Fruit fly (Drosophila melanogaster) whole organism, embryonic: ENCODE data around the gene CG7653.

Experiments
- Adf1 ChIP-seq: fragments of 200-800 bp; sonication (Bioruptor generic); IDR thresholded peaks from 2 replicates; pipeline ENCODE4 v1.3.6; 2022; ENCODE audit warnings: missing biosample characterization, missing genetic modification characterization
- Aef1 ChIP-seq: fragments of 200-800 bp; sonication (Bioruptor generic); IDR thresholded peaks from 3 replicates; pipeline ENCODE4 v1.3.6; 2022; ENCODE audit warnings: missing biosample characterization, missing genetic modification characterization
- Asciz ChIP-seq: fragments of 200-800 bp; sonication (Bioruptor generic); optimal IDR thresholded peaks from 2 replicates; lab custom pipeline; 2017; ENCODE audit warnings: missing biosample characterization, mild to moderate bottlenecking, missing genetic modification characterization, missing genetic modification reagents
- CG1024 ChIP-seq: fragments of 200-800 bp; sonication (Bioruptor generic); IDR thresholded peaks from 2 replicates; pipeline ENCODE4 v1.3.6; 2022; ENCODE audit warnings: missing biosample characterization, missing genetic modification characterization
- CG10979 ChIP-seq: fragments of 200-800 bp; sonication (Bioruptor generic); optimal IDR thresholded peaks from 2 replicates; lab custom pipeline; 2018; ENCODE audit warnings: missing biosample characterization, mild to moderate bottlenecking, missing genetic modification characterization, moderate library complexity
- CG12104 ChIP-seq: fragments of 200-800 bp; sonication (Bioruptor generic); optimal IDR thresholded peaks from 3 replicates; lab custom pipeline; 2016; ENCODE audit warnings: missing biosample characterization, missing genetic modification characterization
- CG12299 ChIP-seq: fragments of 200-800 bp; sonication (Bioruptor generic); optimal IDR thresholded peaks from 2 replicates; lab custom pipeline; 2018; ENCODE audit warnings: missing biosample characterization, mild to moderate bottlenecking, missing genetic modification characterization
- CG13123 ChIP-seq: fragments of 200-800 bp; sonication (Bioruptor generic); optimal IDR thresholded peaks from 2 replicates; lab custom pipeline; 2016; ENCODE audit warnings: missing biosample characterization, missing genetic modification characterization
- CG15601 ChIP-seq: fragments of 200-800 bp; sonication (Bioruptor generic); optimal IDR thresholded peaks from 3 replicates; lab custom pipeline; 2019; ENCODE audit warnings: missing biosample characterization, mild to moderate bottlenecking, missing genetic modification characterization, moderate library complexity
- CG1603 ChIP-seq: fragments of 200-800 bp; sonication (Bioruptor generic); optimal IDR thresholded peaks from 2 replicates; lab custom pipeline; 2019; ENCODE audit warnings: missing biosample characterization, mild to moderate bottlenecking, missing genetic modification characterization, moderate library complexity
- CG17385 ChIP-seq: fragments of 200-800 bp; sonication (Bioruptor generic); optimal IDR thresholded peaks from 3 replicates; lab custom pipeline; 2018; ENCODE audit warnings: missing biosample characterization, mild to moderate bottlenecking, missing genetic modification characterization
- CG1832 ChIP-seq: fragments of 200-800 bp; sonication (Bioruptor generic); optimal IDR thresholded peaks from 2 replicates; lab custom pipeline; 2017; ENCODE audit warnings: missing biosample characterization, mild to moderate bottlenecking, missing genetic modification characterization, inconsistent platforms
- CG30020 ChIP-seq: fragments of 200-800 bp; optimal IDR thresholded peaks from 2 replicates; lab custom pipeline; 2019; ENCODE audit warnings: missing biosample characterization, mild to moderate bottlenecking, missing genetic modification characterization, moderate library complexity
- CG34422 ChIP-seq: fragments of 200-800 bp; sonication (Bioruptor generic); IDR thresholded peaks from 3 replicates; pipeline ENCODE4 v1.3.6; 2022; ENCODE audit warnings: missing biosample characterization, missing genetic modification characterization
- CG6175 ChIP-seq: fragments of 200-800 bp; sonication (Bioruptor generic); IDR thresholded peaks from 3 replicates; pipeline ENCODE4 v1.3.6; 2022; ENCODE audit warnings: missing biosample characterization, missing genetic modification characterization
- CG6272 ChIP-seq: fragments of 200-800 bp; sonication (Bioruptor generic); IDR thresholded peaks from 2 replicates; pipeline ENCODE4 v1.3.6; 2022; ENCODE audit warnings: missing biosample characterization, missing genetic modification characterization
- CG6654 ChIP-seq: fragments of 200-800 bp; sonication (Bioruptor generic); optimal IDR thresholded peaks from 2 replicates; lab custom pipeline; 2017; ENCODE audit warnings: missing biosample characterization, mild to moderate bottlenecking, missing genetic modification characterization
- CG6765 ChIP-seq: fragments of 200-800 bp; sonication (Bioruptor generic); optimal IDR thresholded peaks from 3 replicates; lab custom pipeline; 2017; ENCODE audit warnings: missing biosample characterization, mild to moderate bottlenecking, missing genetic modification characterization
- CG7556 ChIP-seq: fragments of 200-800 bp; sonication (Bioruptor generic); optimal IDR thresholded peaks from 2 replicates; lab custom pipeline; 2017; ENCODE audit warnings: missing biosample characterization, mild to moderate bottlenecking, missing genetic modification characterization
- CG7928 ChIP-seq: fragments of 200-800 bp; sonication (Bioruptor generic); optimal IDR thresholded peaks from 2 replicates; lab custom pipeline; 2017; ENCODE audit warnings: missing biosample characterization, mild to moderate bottlenecking, missing genetic modification characterization
- CG7987 ChIP-seq: fragments of 200-800 bp; sonication (Bioruptor generic); optimal IDR thresholded peaks from 2 replicates; lab custom pipeline; 2018; ENCODE audit warnings: missing biosample characterization, mild to moderate bottlenecking, missing genetic modification characterization, moderate library complexity
- CG8290 ChIP-seq, 3 experiments: fragments of 200-800 bp; sonication (Bioruptor generic); optimal IDR thresholded peaks; 2 replicates each; lab custom pipeline; 2016 to 2019; ENCODE audit warnings: missing biosample characterization in 3 of 3, missing genetic modification characterization in 3 of 3, mild to moderate bottlenecking in 2 of 3, moderate library complexity in 1 of 3
- CG9817 ChIP-seq: fragments of 200-800 bp; sonication (Bioruptor generic); optimal IDR thresholded peaks from 2 replicates; lab custom pipeline; 2018; ENCODE audit warnings: missing biosample characterization, mild to moderate bottlenecking, missing genetic modification characterization, moderate library complexity
- E2f1 ChIP-seq: fragments of 200-800 bp; sonication (Bioruptor generic); IDR thresholded peaks from 2 replicates; pipeline ENCODE4 v1.3.6; 2022; ENCODE audit warnings: missing biosample characterization, missing genetic modification characterization
- Fer1 ChIP-seq: fragments of 200-800 bp; sonication (Bioruptor generic); optimal IDR thresholded peaks from 2 replicates; lab custom pipeline; 2017; ENCODE audit warnings: missing biosample characterization, mild to moderate bottlenecking, missing genetic modification characterization
- HHEX ChIP-seq: fragments of 200-800 bp; sonication (Bioruptor generic); optimal IDR thresholded peaks from 3 replicates; lab custom pipeline; 2017; ENCODE audit warnings: missing biosample characterization, mild to moderate bottlenecking, missing genetic modification characterization, missing genetic modification reagents
- HLH4C ChIP-seq: fragments of 200-800 bp; sonication (Bioruptor generic); IDR thresholded peaks from 3 replicates; pipeline ENCODE4 v1.3.6; 2022; ENCODE audit warnings: missing biosample characterization, missing genetic modification characterization; ENCODE audit not compliant: partially characterized antibody
- HLH54F ChIP-seq: fragments of 200-800 bp; sonication (Bioruptor generic); optimal IDR thresholded peaks from 3 replicates; lab custom pipeline; 2016; ENCODE audit warnings: missing biosample characterization, missing genetic modification characterization
- HmgZ ChIP-seq: fragments of 200-800 bp; sonication (Bioruptor generic); optimal IDR thresholded peaks from 2 replicates; lab custom pipeline; 2018; ENCODE audit warnings: missing biosample characterization, mild to moderate bottlenecking, missing genetic modification characterization
- Hmr ChIP-seq: fragments of 200-800 bp; sonication (Bioruptor generic); optimal IDR thresholded peaks from 3 replicates; lab custom pipeline; 2017; ENCODE audit warnings: mild to moderate bottlenecking, missing biosample characterization, missing genetic modification reagents, missing genetic modification characterization
- Med ChIP-seq: fragments of 200-800 bp; sonication (Bioruptor generic); peaks from one replicate; lab custom pipeline; 2016; ENCODE audit warnings: missing biosample characterization, missing genetic modification characterization, mild to moderate bottlenecking, inconsistent platforms, moderate library complexity
- Meics ChIP-seq: fragments of 200-800 bp; sonication (Bioruptor generic); optimal IDR thresholded peaks from 2 replicates; lab custom pipeline; 2017; ENCODE audit warnings: missing biosample characterization, mild to moderate bottlenecking, missing genetic modification characterization
- Nf-YA ChIP-seq: fragments of 200-800 bp; sonication (Bioruptor generic); IDR thresholded peaks from 2 replicates; pipeline ENCODE4 v1.3.6; 2022; ENCODE audit warnings: missing biosample characterization, missing genetic modification characterization
- Pdp1 ChIP-seq, 2 experiments: fragments of 200-800 bp; sonication (Bioruptor generic); optimal IDR thresholded peaks; 3 replicates each; lab custom pipeline; 2016; ENCODE audit warnings: missing biosample characterization in 2 of 2, missing genetic modification characterization in 2 of 2, mild to moderate bottlenecking in 1 of 2, moderate library complexity in 1 of 2
- cato ChIP-seq: fragments of 200-800 bp; sonication (Bioruptor generic); optimal IDR thresholded peaks from 2 replicates; lab custom pipeline; 2016; ENCODE audit warnings: missing biosample characterization, missing genetic modification characterization, borderline replicate concordance
- dati ChIP-seq: fragments of 200-800 bp; sonication (Bioruptor generic); IDR thresholded peaks from 2 replicates; pipeline ENCODE4 v1.3.6; 2022; ENCODE audit warnings: missing biosample characterization, missing genetic modification characterization
- fd96Cb ChIP-seq: fragments of 200-800 bp; sonication (Bioruptor generic); optimal IDR thresholded peaks from 2 replicates; lab custom pipeline; 2018; ENCODE audit warnings: missing biosample characterization, mild to moderate bottlenecking, missing genetic modification characterization, moderate library complexity
- fu2 ChIP-seq: fragments of 200-800 bp; sonication (Bioruptor generic); optimal IDR thresholded peaks from 2 replicates; lab custom pipeline; 2016; ENCODE audit warnings: missing biosample characterization, missing genetic modification characterization
- gfzf ChIP-seq: fragments of 200-800 bp; sonication (Bioruptor generic); optimal IDR thresholded peaks from 2 replicates; lab custom pipeline; 2016; ENCODE audit warnings: missing biosample characterization, mild to moderate bottlenecking, missing genetic modification characterization, moderate library complexity
- jing ChIP-seq: fragments of 200-800 bp; sonication (Bioruptor generic); optimal IDR thresholded peaks from 2 replicates; lab custom pipeline; 2018; ENCODE audit warnings: missing biosample characterization, mild to moderate bottlenecking, missing genetic modification characterization
- lilli ChIP-seq: fragments of 200-800 bp; sonication (Bioruptor generic); optimal IDR thresholded peaks from 3 replicates; lab custom pipeline; 2016; ENCODE audit warnings: missing biosample characterization, missing genetic modification characterization
- lmd ChIP-seq: fragments of 200-800 bp; sonication (Bioruptor generic); IDR thresholded peaks from 2 replicates; pipeline ENCODE4 v1.3.6; 2022; ENCODE audit warnings: missing biosample characterization, missing genetic modification characterization
- nau ChIP-seq: fragments of 200-800 bp; sonication (Bioruptor generic); optimal IDR thresholded peaks from 3 replicates; lab custom pipeline; 2017; ENCODE audit warnings: missing biosample characterization, mild to moderate bottlenecking, missing genetic modification characterization, missing genetic modification reagents
- pho ChIP-seq: fragments of 200-800 bp; sonication (Bioruptor generic); optimal IDR thresholded peaks from 2 replicates; lab custom pipeline; 2016; ENCODE audit warnings: missing biosample characterization, missing genetic modification characterization
- salm ChIP-seq: fragments of 200-800 bp; sonication (Bioruptor generic); optimal IDR thresholded peaks from 2 replicates; lab custom pipeline; 2018; ENCODE audit warnings: missing biosample characterization, mild to moderate bottlenecking, missing genetic modification characterization
- sens-2 ChIP-seq: fragments of 200-800 bp; sonication (Bioruptor generic); IDR thresholded peaks from 2 replicates; pipeline ENCODE4 v1.3.6; 2022; ENCODE audit warnings: missing biosample characterization, missing genetic modification characterization
- shn ChIP-seq: fragments of 200-800 bp; sonication (Bioruptor generic); optimal IDR thresholded peaks from 3 replicates; lab custom pipeline; 2016; ENCODE audit warnings: missing biosample characterization, missing genetic modification characterization
- sob ChIP-seq: fragments of 200-800 bp; sonication (Bioruptor generic); IDR thresholded peaks from 2 replicates; pipeline ENCODE4 v1.3.6; 2022; ENCODE audit warnings: missing biosample characterization, missing genetic modification characterization

CG7653 gene

DNA sequence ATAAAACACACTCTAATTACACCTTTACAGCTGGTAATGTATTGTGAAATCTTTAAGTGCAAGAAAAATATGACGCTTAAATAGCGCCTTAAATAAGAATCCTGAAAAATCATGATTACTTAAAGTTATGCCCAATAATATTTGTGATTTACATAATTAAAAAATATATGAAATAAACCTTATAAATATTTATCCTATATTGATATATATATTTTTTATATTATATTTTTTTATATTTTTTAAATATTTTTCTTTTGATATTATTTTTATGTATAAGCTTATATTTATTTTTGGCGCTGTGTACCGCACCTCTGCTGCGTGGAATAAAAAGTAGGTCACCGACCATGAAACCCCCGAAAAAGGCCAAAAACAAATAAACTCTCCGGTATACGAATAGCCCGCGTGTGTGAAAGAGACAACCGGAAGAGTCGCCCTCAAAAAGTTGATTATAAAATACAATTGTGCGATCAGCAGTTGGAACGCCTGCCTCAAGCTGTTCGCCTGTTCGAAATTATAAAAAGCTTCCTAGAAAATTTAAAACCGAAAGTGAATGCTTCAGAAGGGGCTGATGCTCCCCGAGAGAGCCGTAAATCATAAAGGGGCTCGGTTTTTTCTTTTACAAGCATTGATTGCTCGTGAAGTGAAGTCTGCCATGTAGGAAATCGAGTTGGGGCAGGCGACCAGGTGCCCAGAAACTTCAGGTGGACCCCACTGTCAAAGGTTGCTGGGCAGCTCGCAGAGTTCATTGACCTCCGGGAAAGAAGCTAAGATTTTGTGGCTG lies 28.7 kb upstream of the CG7653 start (continued):
- TF ChIP-seq CG13123 (GFP tag; lab: Kevin White, UChicago) (no peak), CG6272 (GFP tag; lab: Robert Waterston, UW) (no peak), CG6654 (GFP tag; lab: Kevin White, UChicago) (peak; percentile 37), Asciz (peak; percentile 65), CG10979 (peak; percentile 73), CG30020 (tag; lab: Kevin White, UChicago) (peak; percentile 24), HLH4C (peak; percentile 36; the same call in 2 of the 3 replicates), Meics (GFP tag; lab: Kevin White, UChicago) (peak; percentile 69), nau (peak; percentile 8), Med (GFP tag; lab: Kevin White, UChicago) (peak; percentile 88), cato (GFP tag; lab: Kevin White, UChicago) (no peak), sob (GFP tag; lab: Robert Waterston, UW) (peak; percentile 40), CG15601 (tag; lab: Kevin White, UChicago) (peak; percentile 26), CG7556 (GFP tag; lab: Kevin White, UChicago) (peak; percentile 70), CG1832 (peak; percentile 44), CG9817 (peak; percentile 34), HmgZ (tag; lab: Kevin White, UChicago) (peak; percentile 61), fd96Cb (peak; percentile 74), CG8290 (GFP tag; optimal IDR thresholded peaks at IDR 0.05; lab: Kevin White, UChicago) (no peak), CG8290 (tag; optimal IDR thresholded peaks at IDR 0.05; lab: Kevin White, UChicago) (peak in 1 of 2 experiments; percentile 10), CG6175 (peak; percentile 70; the same call in 2 of the 3 replicates), CG6765 (no peak), Fer1 (GFP tag; lab: Kevin White, UChicago) (peak; percentile 54), Hmr (GFP tag; lab: Kevin White, UChicago) (peak; percentile 40), sens-2 (GFP tag; lab: Robert Waterston, UW) (peak; percentile 24; the same call in 1 of the 2 replicates), lmd (GFP tag; lab: Robert Waterston, UW) (no peak; the same call in 1 of the 2 replicates), shn (GFP tag; lab: Kevin White, UChicago) (no peak), salm (tag; lab: Kevin White, UChicago) (peak; percentile 55), pho (GFP tag; lab: Kevin White, UChicago) (no peak), fu2 (GFP tag; lab: Kevin White, UChicago) (no peak), CG12104 (GFP tag; lab: Kevin White, UChicago) (peak; percentile 14), HHEX (peak; percentile 12), gfzf (GFP tag; lab: Kevin White, UChicago) (no peak), CG1024 (GFP tag; lab: Robert Waterston, UW) (no peak), Pdp1 (GFP tag; optimal IDR thresholded peaks at IDR 0.05; lab: Kevin White, UChicago) (peak in 1 of 2 experiments; percentile 93), Adf1 (GFP tag; lab: Robert Waterston, UW) (peak; percentile 72), jing (no peak), CG7987 (GFP tag; lab: Kevin White, UChicago) (peak; percentile 48), CG1603 (tag; lab: Kevin White, UChicago) (no peak), Aef1 (GFP tag; lab: Robert Waterston, UW) (peak; percentile 56), CG7928 (GFP tag; lab: Kevin White, UChicago) (no peak), CG17385 (GFP tag; lab: Kevin White, UChicago) (peak; percentile 50), dati (GFP tag; lab: Robert Waterston, UW) (no peak), E2f1 (peak; percentile 24; the same call in 1 of the 2 replicates), CG34422 (GFP tag; lab: Robert Waterston, UW) (peak; percentile 28; the same call in 1 of the 3 replicates), CG12299 (tag; lab: Kevin White, UChicago) (peak; percentile 49), HLH54F (GFP tag; lab: Kevin White, UChicago) (no peak), lilli (no peak), Nf-YA (no peak)
